Worm (Caenorhabditis elegans): ENCODE data around the gene C14A6.3.

DNA sequence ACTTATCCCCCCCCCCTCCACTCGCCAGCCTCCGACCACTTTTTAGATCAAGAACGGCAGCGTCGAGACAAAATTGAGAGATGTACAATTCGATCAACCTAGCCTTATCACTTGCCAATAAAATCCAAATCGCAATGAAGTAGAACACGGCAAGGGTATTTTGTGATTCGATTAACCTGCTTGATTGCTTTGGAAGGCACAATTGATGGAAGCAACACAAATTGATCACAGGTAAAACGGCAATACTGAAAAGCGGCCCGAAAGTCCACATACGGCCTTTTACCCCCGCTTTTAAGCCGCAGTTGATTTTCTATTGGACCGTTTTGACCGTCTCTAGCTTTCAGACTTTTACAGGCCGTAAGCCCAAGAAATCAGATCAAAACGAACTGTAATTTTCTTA is 42.2 kb downstream of the C14A6.3 start, which contains the start of gene clec-245:
- TF ChIP-seq zip-5 (tag; optimal IDR thresholded peaks at IDR 0.05) (no peak), K09A11.1 (tag; optimal IDR thresholded peaks at IDR 0.05; ENCODE audit: insufficient read depth) (no peak), C38D4.7 (GFP tag; optimal IDR thresholded peaks at IDR 0.05) (no peak), pqm-1 (tag; optimal IDR thresholded peaks at IDR 0.05) (no peak), fkh-10 (GFP tag; optimal IDR thresholded peaks at IDR 0.05) (no peak), ama-1 (optimal IDR thresholded peaks at IDR 0.05) (no peak), unc-42 (tag; optimal IDR thresholded peaks at IDR 0.05) (no peak), nhr-11 (tag; optimal IDR thresholded peaks at IDR 0.05) (no peak), lin-11 (tag; optimal IDR thresholded peaks at IDR 0.05) (no peak), gmeb-2 (tag; optimal IDR thresholded peaks at IDR 0.05) (no peak), F13H6.1 (tag; optimal IDR thresholded peaks at IDR 0.05) (no peak), mec-3 (tag; optimal IDR thresholded peaks at IDR 0.05; ENCODE audit: borderline replicate concordance) (no peak), pag-3 (tag; optimal IDR thresholded peaks at IDR 0.05; ENCODE audit: borderline replicate concordance) (no peak), pat-9 (tag; optimal IDR thresholded peaks at IDR 0.05) (no peak)

Measured in whole organism, late embryonic.